Worm (Caenorhabditis elegans) whole organism, early embryonic: Measurements from ENCODE around the gene erd-2.1.

ENCODE experiments used
- B0310.2 ChIP-seq: sonication (generic microtip); optimal IDR thresholded peaks from 2 replicates; lab custom pipeline; 2016; ENCODE audit warnings: mild to moderate bottlenecking, missing genetic modification characterization, missing compliant biosample characterization
- aly-1 ChIP-seq: sonication (generic microtip); optimal IDR thresholded peaks from 2 replicates; lab custom pipeline; 2016; ENCODE audit warnings: missing genetic modification characterization, missing compliant biosample characterization
- ama-1 ChIP-seq: fragments of 150-350 bp; optimal IDR thresholded peaks from 2 replicates; lab custom pipeline; 2014
- ceh-13 ChIP-seq: fragments of 200-800 bp; sonication (Bioruptor generic); optimal IDR thresholded peaks from 2 replicates; lab custom pipeline; 2018; ENCODE audit warnings: mild to moderate bottlenecking, missing genetic modification characterization, missing compliant biosample characterization
- ceh-36 ChIP-seq: sonication (generic microtip); optimal IDR thresholded peaks from 2 replicates; lab custom pipeline; 2016; ENCODE audit warnings: missing genetic modification characterization, inconsistent platforms, missing compliant biosample characterization
- ets-7 ChIP-seq: sonication (generic microtip); optimal IDR thresholded peaks from 2 replicates; lab custom pipeline; 2016; ENCODE audit warnings: missing genotype, missing genetic modification characterization, missing compliant biosample characterization
- flt-1 ChIP-seq: fragments of 200-800 bp; sonication (Bioruptor generic); IDR thresholded peaks from 2 replicates; pipeline ENCODE4 v1.3.6; 2022; ENCODE audit warnings: missing genetic modification characterization, missing compliant biosample characterization
- hmg-4 ChIP-seq: fragments of 200-800 bp; sonication (Bioruptor generic); optimal IDR thresholded peaks from 2 replicates; lab custom pipeline; 2018; ENCODE audit warnings: mild to moderate bottlenecking, missing genetic modification characterization, missing compliant biosample characterization
- scrt-1 ChIP-seq: fragments of 200-800 bp; sonication (Bioruptor generic); IDR thresholded peaks from 2 replicates; pipeline ENCODE4 v1.3.6; 2022; ENCODE audit warnings: missing genetic modification characterization, missing compliant biosample characterization
- tbx-11 ChIP-seq: fragments of 200-800 bp; sonication (Bioruptor generic); IDR thresholded peaks from 2 replicates; pipeline ENCODE4 v1.3.6; 2022; ENCODE audit warnings: missing genetic modification characterization, missing compliant biosample characterization
- tra-4 ChIP-seq: sonication (generic microtip); optimal IDR thresholded peaks from 2 replicates; lab custom pipeline; 2017; ENCODE audit warnings: missing genetic modification characterization, missing compliant biosample characterization

DNA sequence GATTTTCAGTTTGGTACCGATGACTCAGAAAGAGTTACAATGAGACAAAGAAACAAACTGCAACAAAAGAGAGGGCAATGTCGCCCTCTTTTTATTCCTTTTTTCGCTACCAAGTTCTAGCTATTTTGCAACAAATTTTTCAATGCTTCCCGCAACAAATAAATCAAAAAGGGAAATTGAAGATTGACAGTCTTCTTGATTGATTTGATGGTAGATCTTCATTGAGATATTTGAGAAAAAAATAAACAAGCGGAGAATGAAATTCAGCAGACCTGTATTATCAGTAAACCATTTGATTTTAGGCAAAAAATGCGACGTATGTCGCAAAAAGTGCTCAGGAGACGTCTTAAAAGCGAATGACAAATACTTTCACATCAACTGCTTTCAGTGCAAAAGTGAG is 11.4 kb downstream of the erd-2.1 start:
- no peak for TF ChIP-seq B0310.2 (tag; lab: Kevin White, UChicago)
- TF ChIP-seq hmg-4 (GFP tag; lab: Kevin White, UChicago): no peak
- no peak for TF ChIP-seq ets-7 (tag; lab: Kevin White, UChicago)
- TF ChIP-seq ama-1 (lab: Kevin White, UChicago): no peak
- no peak for TF ChIP-seq aly-1 (tag; lab: Kevin White, UChicago)
- TF ChIP-seq ceh-13 (GFP tag; lab: Kevin White, UChicago): no peak
- no peak for TF ChIP-seq tbx-11 (GFP tag; lab: Robert Waterston, UW)
- TF ChIP-seq flt-1 (GFP tag; lab: Robert Waterston, UW): no peak
- no peak for TF ChIP-seq scrt-1
- TF ChIP-seq ceh-36 (tag; lab: Kevin White, UChicago): no peak
- no peak for TF ChIP-seq tra-4 (tag; lab: Kevin White, UChicago)
